Fruit fly (Drosophila melanogaster) Kc167 (cell line): Measurements from ENCODE around the gene Tim17a1.

Experiments
- Myc ChIP-seq: fragments of >200 bp; optimal IDR thresholded peaks from 2 replicates; lab custom pipeline; 2017; ENCODE audit warnings: missing external identifiers
- Sin3A ChIP-seq: fragments of >200 bp; optimal IDR thresholded peaks from 2 replicates; lab custom pipeline; 2018; ENCODE audit warnings: missing external identifiers
- h ChIP-seq: fragments of >200 bp; optimal IDR thresholded peaks from 3 replicates; lab custom pipeline; 2018; ENCODE audit warnings: missing external identifiers
- insv ChIP-seq: fragments of >200 bp; optimal IDR thresholded peaks from 3 replicates; lab custom pipeline; 2018; ENCODE audit warnings: missing external identifiers
- psq ChIP-seq: fragments of >200 bp; optimal IDR thresholded peaks from 2 replicates; lab custom pipeline; 2017; ENCODE audit warnings: missing external identifiers
- ttk ChIP-seq: sonication (Bioruptor generic); optimal IDR thresholded peaks from 2 replicates; lab custom pipeline; 2017; ENCODE audit warnings: missing external identifiers

Gene Tim17a1

DNA sequence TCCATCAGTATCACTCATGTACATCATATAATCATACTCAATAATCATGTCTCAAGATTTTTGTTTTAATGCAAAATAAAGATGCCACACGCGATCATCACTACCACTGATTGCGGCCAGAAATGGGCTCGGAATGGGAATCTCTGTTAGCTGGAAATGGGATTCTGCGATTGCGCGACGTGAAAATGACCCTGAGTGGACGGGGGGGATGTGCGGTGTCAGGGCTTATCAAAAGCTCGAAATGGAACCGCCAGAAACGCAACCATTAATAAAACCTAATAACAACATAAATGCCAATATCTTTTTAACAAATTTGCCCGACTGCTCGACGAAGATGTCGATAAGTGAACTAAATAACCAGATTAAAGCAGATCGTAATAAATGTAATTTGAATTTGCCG lies 48.1 kb downstream of the Tim17a1 start:
- TF ChIP-seq Myc (lab: Kevin White, UChicago) (no peak), ttk (lab: Kevin White, UChicago) (no peak), psq (no peak), h (no peak), insv (no peak), Sin3A (lab: Kevin White, UChicago) (no peak)

DNA sequence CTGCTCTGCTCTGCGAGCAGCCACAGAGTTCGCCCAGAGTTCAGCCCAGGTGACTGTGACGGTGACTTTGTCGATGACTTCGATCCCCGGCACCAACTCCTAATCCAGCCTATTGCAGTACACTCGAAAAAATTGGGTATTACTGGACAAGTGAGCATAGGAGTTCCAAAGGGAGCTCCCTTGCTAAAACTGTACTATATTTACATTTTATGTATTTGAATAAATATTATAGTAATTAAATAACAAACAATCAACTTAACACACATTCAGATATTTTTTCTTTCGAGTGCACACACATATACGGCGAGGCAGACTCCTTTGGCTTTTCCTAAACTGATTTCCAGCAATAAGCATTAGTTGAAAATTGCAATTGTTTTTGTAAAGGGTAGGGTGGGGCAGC lies 49.0 kb downstream of the Tim17a1 start:
- TF ChIP-seq Sin3A (lab: Kevin White, UChicago) (no peak), Myc (lab: Kevin White, UChicago) (no peak), psq (no peak), h (no peak), ttk (lab: Kevin White, UChicago) (no peak), insv (no peak)

- TF ChIP-seq psq (no peak), ttk (lab: Kevin White, UChicago) (no peak)
Measured at dm6 chr3R:12314236-12314635, 50.2 kb downstream of the Tim17a1 start.
